Worm (Caenorhabditis elegans): Measurements from ENCODE around the gene C35A5.10.

ce11 chrV:10496733-10497132 lies 7.3 kb upstream of the C35A5.10 start, which contains the start of gene C35A5.4:
- no peak for TF ChIP-seq ets-7 (tag; optimal IDR thresholded peaks at IDR 0.05)
- TF ChIP-seq flt-1 (GFP tag; IDR thresholded peaks at IDR 0.05): no peak
- TF ChIP-seq tbx-37 (GFP tag; conservative IDR thresholded peaks at IDR 0.05): no peak
- TF ChIP-seq hnd-1 (tag; optimal IDR thresholded peaks at IDR 0.05): no peak
- no peak for TF ChIP-seq tra-4 (tag; optimal IDR thresholded peaks at IDR 0.05)
- no peak for TF ChIP-seq hmg-4 (GFP tag; optimal IDR thresholded peaks at IDR 0.05)
- no peak for TF ChIP-seq tbx-11 (GFP tag; IDR thresholded peaks at IDR 0.05)
- no peak for TF ChIP-seq hmbx-1 (tag; optimal IDR thresholded peaks at IDR 0.05)
- no peak for TF ChIP-seq aly-1 (tag; optimal IDR thresholded peaks at IDR 0.05)
- no peak for TF ChIP-seq pes-1 (GFP tag; IDR thresholded peaks at IDR 0.05)
- no peak for TF ChIP-seq ama-1 (optimal IDR thresholded peaks at IDR 0.05)
- TF ChIP-seq F13C5.2 (tag; optimal IDR thresholded peaks at IDR 0.05): no peak
- no peak for TF ChIP-seq scrt-1 (GFP tag; IDR thresholded peaks at IDR 0.05)
- no peak for TF ChIP-seq ceh-13 (GFP tag; optimal IDR thresholded peaks at IDR 0.05)
